Worm (Caenorhabditis elegans) whole organism, early embryonic: ENCODE data around the gene fre-1.

ENCODE experiments used
- B0310.2 ChIP-seq: sonication (generic microtip); optimal IDR thresholded peaks from 2 replicates; lab custom pipeline; 2016; ENCODE audit warnings: mild to moderate bottlenecking, missing genetic modification characterization, missing compliant biosample characterization
- F13C5.2 ChIP-seq: sonication (generic microtip); optimal IDR thresholded peaks from 2 replicates; lab custom pipeline; 2017; ENCODE audit warnings: mild to moderate bottlenecking, missing genetic modification characterization, inconsistent platforms, missing compliant biosample characterization
- aly-1 ChIP-seq: sonication (generic microtip); optimal IDR thresholded peaks from 2 replicates; lab custom pipeline; 2016; ENCODE audit warnings: missing genetic modification characterization, missing compliant biosample characterization
- ama-1 ChIP-seq: fragments of 150-350 bp; optimal IDR thresholded peaks from 2 replicates; lab custom pipeline; 2014
- ceh-13 ChIP-seq: fragments of 200-800 bp; sonication (Bioruptor generic); optimal IDR thresholded peaks from 2 replicates; lab custom pipeline; 2018; ENCODE audit warnings: mild to moderate bottlenecking, missing genetic modification characterization, missing compliant biosample characterization
- ceh-36 ChIP-seq: sonication (generic microtip); optimal IDR thresholded peaks from 2 replicates; lab custom pipeline; 2016; ENCODE audit warnings: missing genetic modification characterization, inconsistent platforms, missing compliant biosample characterization
- ets-7 ChIP-seq: sonication (generic microtip); optimal IDR thresholded peaks from 2 replicates; lab custom pipeline; 2016; ENCODE audit warnings: missing genotype, missing genetic modification characterization, missing compliant biosample characterization
- flt-1 ChIP-seq: fragments of 200-800 bp; sonication (Bioruptor generic); IDR thresholded peaks from 2 replicates; pipeline ENCODE4 v1.3.6; 2022; ENCODE audit warnings: missing genetic modification characterization, missing compliant biosample characterization
- hmbx-1 ChIP-seq: sonication (generic microtip); optimal IDR thresholded peaks from 2 replicates; lab custom pipeline; 2016; ENCODE audit warnings: mild to moderate bottlenecking, missing genetic modification characterization, missing compliant biosample characterization
- hmg-4 ChIP-seq: fragments of 200-800 bp; sonication (Bioruptor generic); optimal IDR thresholded peaks from 2 replicates; lab custom pipeline; 2018; ENCODE audit warnings: mild to moderate bottlenecking, missing genetic modification characterization, missing compliant biosample characterization
- hnd-1 ChIP-seq: sonication (generic microtip); optimal IDR thresholded peaks from 2 replicates; lab custom pipeline; 2016; ENCODE audit warnings: missing genetic modification characterization, missing compliant biosample characterization
- pes-1 ChIP-seq: fragments of 200-800 bp; sonication (Bioruptor generic); IDR thresholded peaks from 2 replicates; pipeline ENCODE4 v1.3.6; 2022; ENCODE audit warnings: missing genetic modification reagents, missing genetic modification characterization, missing compliant biosample characterization
- scrt-1 ChIP-seq: fragments of 200-800 bp; sonication (Bioruptor generic); IDR thresholded peaks from 2 replicates; pipeline ENCODE4 v1.3.6; 2022; ENCODE audit warnings: missing genetic modification characterization, missing compliant biosample characterization
- sea-1 ChIP-seq: fragments of 200-800 bp; sonication (Bioruptor generic); conservative IDR thresholded peaks from 2 replicates; pipeline ENCODE4 v1.3.6; 2022; ENCODE audit warnings: missing genetic modification characterization, missing compliant biosample characterization
- tbx-11 ChIP-seq: fragments of 200-800 bp; sonication (Bioruptor generic); IDR thresholded peaks from 2 replicates; pipeline ENCODE4 v1.3.6; 2022; ENCODE audit warnings: missing genetic modification characterization, missing compliant biosample characterization
- tbx-37 ChIP-seq: fragments of 200-800 bp; sonication (Bioruptor generic); conservative IDR thresholded peaks from 2 replicates; pipeline ENCODE4 v1.3.6; 2022; ENCODE audit warnings: missing genetic modification reagents, missing genetic modification characterization, missing compliant biosample characterization
- tra-4 ChIP-seq: sonication (generic microtip); optimal IDR thresholded peaks from 2 replicates; lab custom pipeline; 2017; ENCODE audit warnings: missing genetic modification characterization, missing compliant biosample characterization

The fre-1 gene

DNA sequence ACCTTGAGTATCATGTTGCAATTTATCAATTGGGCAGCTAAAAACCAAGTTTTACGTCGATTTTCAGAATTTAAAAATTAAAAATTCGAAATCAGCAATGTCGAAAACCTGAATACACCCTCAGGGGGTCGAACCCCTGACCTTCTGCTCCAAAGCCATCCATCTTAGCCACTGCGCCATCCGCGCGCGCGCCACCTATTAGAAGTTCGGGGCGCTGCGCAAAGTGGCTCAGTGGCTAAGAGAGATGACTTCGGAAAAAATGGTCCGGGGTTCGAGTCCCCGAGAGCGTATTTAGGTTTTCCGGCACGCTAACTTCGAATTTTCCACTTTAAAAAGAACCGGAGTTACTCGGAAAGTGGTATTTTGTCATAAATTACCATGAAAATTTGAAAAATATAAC lies 36.9 kb upstream of the fre-1 start:
- TF ChIP-seq hmbx-1 (no peak), scrt-1 (GFP tag; lab: Robert Waterston, UW) (no peak), hmg-4 (GFP tag; lab: Kevin White, UChicago) (no peak), ets-7 (tag; lab: Kevin White, UChicago) (no peak), tra-4 (tag; lab: Kevin White, UChicago) (no peak), aly-1 (tag; lab: Kevin White, UChicago) (no peak), sea-1 (no peak), hnd-1 (no peak), ceh-36 (tag; lab: Kevin White, UChicago) (no peak), pes-1 (GFP tag; lab: Robert Waterston, UW) (no peak), ama-1 (lab: Kevin White, UChicago) (no peak), ceh-13 (GFP tag; lab: Kevin White, UChicago) (no peak), tbx-11 (GFP tag; lab: Robert Waterston, UW) (no peak), flt-1 (GFP tag; lab: Robert Waterston, UW) (no peak)

DNA sequence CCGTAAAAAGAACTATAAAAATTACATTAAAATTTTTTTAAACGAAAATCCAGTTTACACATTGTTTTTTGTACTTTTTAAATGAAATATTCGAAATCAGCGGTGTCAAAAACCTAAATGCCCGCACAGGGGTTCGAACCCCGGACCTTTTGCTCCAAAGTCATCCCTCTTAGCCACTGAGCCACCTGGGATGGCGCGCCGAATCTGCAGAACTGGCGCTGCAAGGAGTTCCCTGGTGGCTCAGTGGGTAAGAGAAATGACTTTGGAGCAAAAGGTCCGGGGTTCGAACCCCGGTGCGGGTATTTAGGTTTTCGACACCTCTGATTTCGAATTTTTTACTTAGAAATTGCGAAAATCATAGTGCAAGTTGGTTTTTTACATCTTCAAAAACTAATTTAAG lies 36.1 kb upstream of the fre-1 start:
- TF ChIP-seq B0310.2 (tag; lab: Kevin White, UChicago): no peak
- TF ChIP-seq aly-1 (tag; lab: Kevin White, UChicago): no peak
- TF ChIP-seq scrt-1 (GFP tag; lab: Robert Waterston, UW): no peak
- TF ChIP-seq ets-7 (tag; lab: Kevin White, UChicago): no peak
- no peak for TF ChIP-seq sea-1
- no peak for TF ChIP-seq hmg-4 (GFP tag; lab: Kevin White, UChicago)
- TF ChIP-seq tra-4 (tag; lab: Kevin White, UChicago): no peak
- TF ChIP-seq pes-1 (GFP tag; lab: Robert Waterston, UW): no peak
- TF ChIP-seq flt-1 (GFP tag; lab: Robert Waterston, UW): no peak
- no peak for TF ChIP-seq tbx-11 (GFP tag; lab: Robert Waterston, UW)
- no peak for TF ChIP-seq F13C5.2 (tag; lab: Kevin White, UChicago)

DNA sequence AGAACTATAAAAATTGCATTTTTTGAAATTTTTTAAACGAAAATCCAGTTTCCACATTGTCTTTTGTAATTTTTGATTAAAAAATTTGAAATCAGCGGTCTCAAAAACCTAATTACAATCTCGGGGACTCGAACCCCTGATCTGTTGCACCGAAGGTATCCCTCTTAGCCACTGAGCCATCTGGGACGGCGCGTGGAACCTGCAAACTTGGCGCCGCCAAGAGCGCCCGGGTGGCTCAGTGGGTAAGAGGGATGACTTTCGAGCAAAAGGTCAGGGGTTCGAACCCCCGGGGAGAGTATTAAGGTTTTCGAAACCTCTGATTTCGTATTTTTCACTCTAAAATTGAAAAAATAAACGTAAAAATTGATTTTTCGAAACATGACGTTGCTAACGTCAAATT lies 35.5 kb upstream of the fre-1 start:
- no peak for TF ChIP-seq flt-1 (GFP tag; lab: Robert Waterston, UW)

DNA sequence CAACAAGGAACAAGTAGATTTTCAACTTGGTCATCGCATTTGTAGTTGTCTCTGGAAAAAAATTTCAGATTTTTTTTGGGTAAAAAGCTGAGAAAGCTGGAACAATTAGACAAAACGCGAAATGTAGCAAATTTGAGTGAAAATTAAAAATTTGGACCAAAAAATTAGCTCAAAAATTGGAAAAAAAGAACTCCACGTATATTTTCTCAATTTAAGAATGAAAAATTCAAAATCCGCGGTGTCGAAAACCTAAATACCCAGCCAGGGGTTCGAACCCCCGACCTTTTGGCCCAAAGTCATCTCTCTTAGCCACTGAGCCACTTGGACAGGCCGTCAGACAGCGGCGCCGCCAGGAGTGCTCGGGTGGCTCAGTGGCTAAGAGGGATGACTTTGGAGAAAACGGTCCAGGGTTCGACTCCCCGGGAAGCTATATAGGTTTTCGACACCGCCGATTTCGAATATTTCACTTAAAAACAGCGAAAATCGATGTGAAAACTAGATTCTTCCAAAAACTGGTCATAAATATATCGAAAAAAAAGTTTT lies 33.2 kb upstream of the fre-1 start, which contains the start of gene ncx-1:
TSS of gene ncx-1 (minus strand) at position 51 of the 543 bp plus-strand sequence.
- TF ChIP-seq F13C5.2 (tag; lab: Kevin White, UChicago) (no peak), flt-1 (GFP tag; lab: Robert Waterston, UW) (no peak), hmbx-1 (no peak), B0310.2 (tag; lab: Kevin White, UChicago) (no peak), tbx-11 (GFP tag; lab: Robert Waterston, UW) (no peak), tbx-37 (GFP tag; lab: Robert Waterston, UW) (no peak), ceh-13 (GFP tag; lab: Kevin White, UChicago) (no peak), tra-4 (tag; lab: Kevin White, UChicago) (no peak), aly-1 (tag; lab: Kevin White, UChicago) (no peak)

DNA sequence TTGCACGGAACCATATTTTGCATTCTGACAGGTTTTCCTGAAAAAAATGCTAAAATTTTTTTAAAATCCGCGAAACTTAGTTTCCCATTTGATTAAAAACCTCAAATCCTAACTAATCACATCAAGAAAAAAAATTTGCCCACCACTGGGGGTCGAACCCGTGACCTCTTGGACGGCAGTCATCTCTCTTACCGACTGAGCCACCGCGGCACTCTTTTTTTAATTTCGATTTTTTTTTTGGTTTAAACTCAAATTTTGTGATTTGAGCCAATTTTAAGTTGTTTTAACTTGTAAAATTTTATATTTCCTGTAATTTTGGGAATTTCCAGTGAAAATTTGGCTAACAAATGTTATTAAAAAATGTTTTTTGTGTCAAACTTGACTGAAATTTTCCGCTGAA lies 32.2 kb upstream of the fre-1 start:
- TF ChIP-seq aly-1 (tag; lab: Kevin White, UChicago): no peak
- TF ChIP-seq tbx-11 (GFP tag; lab: Robert Waterston, UW): no peak
- TF ChIP-seq ets-7 (tag; lab: Kevin White, UChicago): no peak
- TF ChIP-seq tbx-37 (GFP tag; lab: Robert Waterston, UW): no peak
- TF ChIP-seq hmbx-1: no peak

DNA sequence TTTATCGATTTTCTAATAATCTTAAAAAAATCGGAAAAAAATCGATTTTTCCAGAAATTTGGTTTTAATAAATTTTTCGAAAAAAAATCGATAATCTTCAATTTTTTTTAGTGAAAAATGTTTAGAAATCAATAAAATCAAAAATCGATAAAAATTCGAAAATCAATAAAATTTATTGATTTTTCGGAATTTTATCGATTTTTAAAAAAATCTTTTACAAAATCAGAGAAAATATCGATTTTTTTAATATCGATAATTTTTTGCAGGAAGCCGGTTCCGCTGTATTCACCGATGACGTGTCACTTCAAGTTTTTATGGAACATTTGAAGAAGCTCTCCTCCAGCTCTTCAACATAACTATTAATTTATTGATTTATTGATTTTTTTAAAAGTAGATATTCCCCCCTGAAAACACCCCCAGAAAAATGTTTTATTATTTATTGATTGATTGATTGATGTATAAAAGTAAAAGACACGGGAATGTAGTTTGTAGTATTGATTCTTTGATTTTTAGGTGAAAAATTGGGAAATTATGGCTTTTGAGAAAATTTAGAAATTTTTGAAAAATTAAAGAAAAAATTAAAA lies 17.8 kb upstream of the fre-1 start:
- TF ChIP-seq sea-1 (no peak), aly-1 (tag; lab: Kevin White, UChicago) (no peak), hmbx-1 (no peak), ceh-36 (tag; lab: Kevin White, UChicago) (no peak), flt-1 (GFP tag; lab: Robert Waterston, UW) (no peak), B0310.2 (tag; lab: Kevin White, UChicago) (no peak), hnd-1 (no peak), tbx-11 (GFP tag; lab: Robert Waterston, UW) (no peak), tra-4 (tag; lab: Kevin White, UChicago) (no peak), ceh-13 (GFP tag; lab: Kevin White, UChicago) (no peak), pes-1 (GFP tag; lab: Robert Waterston, UW) (no peak), F13C5.2 (tag; lab: Kevin White, UChicago) (no peak), hmg-4 (GFP tag; lab: Kevin White, UChicago) (no peak), ets-7 (tag; lab: Kevin White, UChicago) (no peak), scrt-1 (GFP tag; lab: Robert Waterston, UW) (no peak), tbx-37 (GFP tag; lab: Robert Waterston, UW) (no peak), ama-1 (lab: Kevin White, UChicago) (no peak)

DNA sequence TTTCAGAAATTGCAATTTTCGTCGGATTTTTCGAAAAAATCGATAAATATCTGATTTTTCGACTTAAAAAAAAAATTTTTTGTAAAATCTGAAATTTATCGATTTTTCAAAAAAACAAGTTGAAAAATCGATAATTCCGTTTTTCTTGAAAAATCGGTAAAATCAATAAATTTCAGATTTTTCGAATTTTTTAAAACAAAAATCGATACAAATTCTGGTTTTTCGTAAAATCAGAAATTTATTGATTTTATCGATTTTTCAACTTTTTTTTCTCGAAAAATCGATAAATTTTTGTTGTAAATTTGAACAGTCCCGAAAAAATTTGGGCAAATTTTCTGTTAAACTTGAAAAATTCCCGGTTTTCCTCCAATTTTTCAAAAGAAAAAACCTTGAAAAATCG lies 16.9 kb upstream of the fre-1 start:
- TF ChIP-seq F13C5.2 (tag; lab: Kevin White, UChicago): no peak
- TF ChIP-seq aly-1 (tag; lab: Kevin White, UChicago): no peak
- TF ChIP-seq ets-7 (tag; lab: Kevin White, UChicago): no peak
- no peak for TF ChIP-seq ceh-13 (GFP tag; lab: Kevin White, UChicago)
- no peak for TF ChIP-seq scrt-1 (GFP tag; lab: Robert Waterston, UW)
- no peak for TF ChIP-seq ama-1 (lab: Kevin White, UChicago)
- TF ChIP-seq tbx-11 (GFP tag; lab: Robert Waterston, UW): no peak
- no peak for TF ChIP-seq flt-1 (GFP tag; lab: Robert Waterston, UW)
- no peak for TF ChIP-seq pes-1 (GFP tag; lab: Robert Waterston, UW)
- no peak for TF ChIP-seq hmbx-1
- no peak for TF ChIP-seq hnd-1
